Worm (Caenorhabditis elegans): Measurements from ENCODE around the gene Y14H12B.1.

The Y14H12B.1 gene

DNA sequence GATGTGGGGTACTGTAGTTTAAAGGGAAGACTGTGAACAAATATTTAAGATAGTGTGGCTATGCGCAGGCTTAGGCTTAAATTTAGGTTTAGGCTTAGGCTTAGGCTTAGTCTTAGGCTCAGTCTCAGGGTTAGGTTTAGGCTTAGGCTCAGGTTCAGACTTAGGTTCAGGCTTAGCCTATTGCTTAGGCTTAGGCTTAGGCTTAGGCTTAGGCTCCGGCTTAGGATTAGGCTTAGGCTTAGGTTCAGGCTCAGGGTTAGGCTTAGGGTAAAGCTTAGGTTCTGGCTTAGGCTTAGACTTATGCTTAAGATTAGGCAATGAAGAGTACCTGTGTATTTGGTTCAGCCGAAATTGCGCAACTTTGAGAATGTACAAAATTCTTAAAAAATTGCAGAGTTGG lies 50.0 kb downstream of the Y14H12B.1 start:
- TF ChIP-seq hsf-1 (GFP tag; IDR thresholded peaks at IDR 0.05) (no peak), B0035.1 (tag; optimal IDR thresholded peaks at IDR 0.05) (no peak), unc-62 (GFP tag; optimal IDR thresholded peaks at IDR 0.05) (no peak), atf-7 (tag; optimal IDR thresholded peaks at IDR 0.05) (no peak), dox-1 (GFP tag; IDR thresholded peaks at IDR 0.05) (no peak), dpl-1 (GFP tag; optimal IDR thresholded peaks at IDR 0.05) (no peak), F22D6.2 (tag; optimal IDR thresholded peaks at IDR 0.05) (no peak), ceh-27 (GFP tag; optimal IDR thresholded peaks at IDR 0.05) (no peak)

All from whole organism, young adult.